Fruit fly (Drosophila melanogaster): ENCODE results near the gene beg.

Gene beg

dm6 chr3L:17035492-17035891 is at the start of gene beg:
TSS of gene beg (plus strand) at chr3L:17035668.
- no peak for TF ChIP-seq Snoo (tag; optimal IDR thresholded peaks at IDR 0.05)
- TF ChIP-seq D1 (tag; optimal IDR thresholded peaks at IDR 0.05) = no peak
- TF ChIP-seq gl (tag; optimal IDR thresholded peaks at IDR 0.05) = no peak
- TF ChIP-seq Pif1A (GFP tag; optimal IDR thresholded peaks at IDR 0.05) = no peak
- no peak for TF ChIP-seq EcR (GFP tag; optimal IDR thresholded peaks at IDR 0.05)

- TF ChIP-seq EcR (GFP tag; optimal IDR thresholded peaks at IDR 0.05) = peak; percentile 63
- TF ChIP-seq D1 (tag; optimal IDR thresholded peaks at IDR 0.05) = peak; percentile 48
- TF ChIP-seq CG15710 (tag; optimal IDR thresholded peaks at IDR 0.05) = peak; percentile 77
- no peak for TF ChIP-seq CG10348 (GFP tag; IDR thresholded peaks at IDR 0.05)
- peak; percentile 64 for TF ChIP-seq Pif1A (GFP tag; optimal IDR thresholded peaks at IDR 0.05)
- TF ChIP-seq CG8301 (tag; optimal IDR thresholded peaks at IDR 0.05) = peak; percentile 78
- peak; percentile 89 for TF ChIP-seq CG14655 (GFP tag; optimal IDR thresholded peaks at IDR 0.05)
- peak; percentile 59 for TF ChIP-seq CG17806 (tag; optimal IDR thresholded peaks at IDR 0.05)
- TF ChIP-seq CG32121 (GFP tag; IDR thresholded peaks at IDR 0.05) = peak; percentile 72
- TF ChIP-seq fd96Ca (GFP tag; IDR thresholded peaks at IDR 0.05) = peak; percentile 78
- peak; percentile 82 for TF ChIP-seq CG8159 (tag; optimal IDR thresholded peaks at IDR 0.05)
- peak; percentile 57; the same call in 1 of the 2 replicates for TF ChIP-seq rn (GFP tag; IDR thresholded peaks at IDR 0.05)
- TF ChIP-seq CG34367 (tag; optimal IDR thresholded peaks at IDR 0.05) = peak; percentile 60
- peak; percentile 78 for TF ChIP-seq CG4496 (GFP tag; IDR thresholded peaks at IDR 0.05)
- TF ChIP-seq CG12605 (GFP tag; IDR thresholded peaks at IDR 0.05) = no peak
- peak; percentile 82 for TF ChIP-seq Ets98B (GFP tag; IDR thresholded peaks at IDR 0.05)
- peak; percentile 73 for TF ChIP-seq Snoo (tag; optimal IDR thresholded peaks at IDR 0.05)
- TF ChIP-seq CG13204 (GFP tag; optimal IDR thresholded peaks at IDR 0.05) = peak; percentile 63
- TF ChIP-seq CG9948 (tag; optimal IDR thresholded peaks at IDR 0.05) = peak; percentile 71
- TF ChIP-seq Pif1B (GFP tag; optimal IDR thresholded peaks at IDR 0.05) = peak; percentile 70
- peak; percentile 38 for TF ChIP-seq gl (tag; optimal IDR thresholded peaks at IDR 0.05)
Observed at dm6 chr3L:16986062-16987013, 49.1 kb upstream of the beg start.

dm6 chr3L:16987347-16987746 is 48.1 kb upstream of the beg start:
- TF ChIP-seq CG8301 (tag; optimal IDR thresholded peaks at IDR 0.05) (peak; percentile 27), CG8159 (tag; optimal IDR thresholded peaks at IDR 0.05) (peak; percentile 31), CG14655 (GFP tag; optimal IDR thresholded peaks at IDR 0.05) (peak; percentile 31), CG15710 (tag; optimal IDR thresholded peaks at IDR 0.05) (peak; percentile 11), CG9948 (tag; optimal IDR thresholded peaks at IDR 0.05) (no peak), Ets98B (GFP tag; IDR thresholded peaks at IDR 0.05) (0 out of 2 replicates have a peak, but pooled peaks have one; percentile 35), CG17806 (tag; optimal IDR thresholded peaks at IDR 0.05) (no peak)

dm6 chr3L:16988526-16988925 is 46.9 kb upstream of the beg start:
- TF ChIP-seq Ets98B (GFP tag; IDR thresholded peaks at IDR 0.05) = no peak
- TF ChIP-seq Pif1A (GFP tag; optimal IDR thresholded peaks at IDR 0.05) = no peak
- TF ChIP-seq EcR (GFP tag; optimal IDR thresholded peaks at IDR 0.05) = peak; percentile 95
- no peak for TF ChIP-seq CG8301 (tag; optimal IDR thresholded peaks at IDR 0.05)
- no peak for TF ChIP-seq CG32121 (GFP tag; IDR thresholded peaks at IDR 0.05)

dm6 chr3L:16989169-16989568 is 46.3 kb upstream of the beg start:
- TF ChIP-seq Pif1B (GFP tag; optimal IDR thresholded peaks at IDR 0.05) (no peak), CG34367 (tag; optimal IDR thresholded peaks at IDR 0.05) (peak; percentile 72), rn (GFP tag; IDR thresholded peaks at IDR 0.05) (no peak), D1 (tag; optimal IDR thresholded peaks at IDR 0.05) (no peak), CG17806 (tag; optimal IDR thresholded peaks at IDR 0.05) (peak; percentile 80), CG32121 (GFP tag; IDR thresholded peaks at IDR 0.05) (peak; percentile 59), CG12605 (GFP tag; IDR thresholded peaks at IDR 0.05) (peak; percentile 64), fd96Ca (GFP tag; IDR thresholded peaks at IDR 0.05) (no peak), CG10348 (GFP tag; IDR thresholded peaks at IDR 0.05) (no peak), CG8159 (tag; optimal IDR thresholded peaks at IDR 0.05) (peak; percentile 89), CG4496 (GFP tag; IDR thresholded peaks at IDR 0.05) (peak; percentile 74; the same call in 1 of the 3 replicates), CG13204 (GFP tag; optimal IDR thresholded peaks at IDR 0.05) (peak; percentile 78), EcR (GFP tag; optimal IDR thresholded peaks at IDR 0.05) (peak; percentile 29), CG8301 (tag; optimal IDR thresholded peaks at IDR 0.05) (peak; percentile 81), Pif1A (GFP tag; optimal IDR thresholded peaks at IDR 0.05) (no peak), Snoo (tag; optimal IDR thresholded peaks at IDR 0.05) (peak; percentile 80), CG14655 (GFP tag; optimal IDR thresholded peaks at IDR 0.05) (no peak), CG15710 (tag; optimal IDR thresholded peaks at IDR 0.05) (peak; percentile 89), Ets98B (GFP tag; IDR thresholded peaks at IDR 0.05) (peak; percentile 64), CG9948 (tag; optimal IDR thresholded peaks at IDR 0.05) (peak; percentile 78), gl (tag; optimal IDR thresholded peaks at IDR 0.05) (peak; percentile 39)

- no peak for TF ChIP-seq CG34367 (tag; optimal IDR thresholded peaks at IDR 0.05)
- no peak for TF ChIP-seq CG17806 (tag; optimal IDR thresholded peaks at IDR 0.05)
- no peak for TF ChIP-seq CG14655 (GFP tag; optimal IDR thresholded peaks at IDR 0.05)
- TF ChIP-seq gl (tag; optimal IDR thresholded peaks at IDR 0.05) = no peak
- TF ChIP-seq CG9948 (tag; optimal IDR thresholded peaks at IDR 0.05) = no peak
- TF ChIP-seq Snoo (tag; optimal IDR thresholded peaks at IDR 0.05) = no peak
- no peak for TF ChIP-seq CG8301 (tag; optimal IDR thresholded peaks at IDR 0.05)
Observed at dm6 chr3L:16994805-16995204, 40.7 kb upstream of the beg start.

All from whole organism, pupa.